Fruit fly (Drosophila melanogaster) whole organism, adult: ENCODE results near the gene CG9727.
A peak's percentile ranks its signal among the peaks of the same experiment; 100 is the strongest.

Source experiments
- CG11617 ChIP-seq: fragments of 200-800 bp; sonication (Bioruptor generic); optimal IDR thresholded peaks from 2 replicates; lab custom pipeline; 2017; ENCODE audit warnings: mild to moderate bottlenecking, missing biosample characterization, missing genetic modification reagents, missing genetic modification characterization
- CG12768 ChIP-seq: fragments of 200-800 bp; sonication (Bioruptor generic); optimal IDR thresholded peaks from 2 replicates; lab custom pipeline; 2017; ENCODE audit warnings: missing biosample characterization, missing genetic modification characterization, mild to moderate bottlenecking, moderate library complexity, missing genetic modification reagents
- CG14711 ChIP-seq: fragments of 200-800 bp; sonication (Bioruptor generic); optimal IDR thresholded peaks from 2 replicates; lab custom pipeline; 2018; ENCODE audit warnings: missing biosample characterization, mild to moderate bottlenecking, missing genetic modification characterization, moderate library complexity
- CG1620 ChIP-seq: fragments of 200-800 bp; sonication (Bioruptor generic); optimal IDR thresholded peaks from 2 replicates; lab custom pipeline; 2016; ENCODE audit warnings: missing biosample characterization, missing genetic modification characterization
- CG33017 ChIP-seq: fragments of 200-800 bp; sonication (Bioruptor generic); optimal IDR thresholded peaks from 2 replicates; lab custom pipeline; 2018; ENCODE audit warnings: missing biosample characterization, mild to moderate bottlenecking, missing genetic modification characterization, moderate library complexity
- CG5204 ChIP-seq: fragments of 200-800 bp; sonication (Bioruptor generic); optimal IDR thresholded peaks from 2 replicates; lab custom pipeline; 2016; ENCODE audit warnings: missing biosample characterization, missing genetic modification characterization
- CG7101 ChIP-seq: fragments of 200-800 bp; sonication (Bioruptor generic); optimal IDR thresholded peaks from 2 replicates; lab custom pipeline; 2018; ENCODE audit warnings: missing biosample characterization, mild to moderate bottlenecking, missing genetic modification characterization, moderate library complexity
- Clk ChIP-seq: fragments of 200-800 bp; sonication (Bioruptor generic); optimal IDR thresholded peaks from 2 replicates; lab custom pipeline; 2017; ENCODE audit warnings: missing biosample characterization, missing genetic modification characterization
- Crg-1 ChIP-seq: fragments of 200-800 bp; sonication (Bioruptor generic); optimal IDR thresholded peaks from 2 replicates; lab custom pipeline; 2016; ENCODE audit warnings: missing biosample characterization, missing genetic modification characterization
- Mnt ChIP-seq: fragments of 200-800 bp; sonication (Bioruptor generic); optimal IDR thresholded peaks from 2 replicates; lab custom pipeline; 2016; ENCODE audit warnings: missing biosample characterization, mild to moderate bottlenecking, missing genetic modification characterization
- cnc ChIP-seq, 2 experiments: fragments of >200 bp; optimal IDR thresholded peaks; 2 replicates each; lab custom pipeline; 2017
- kay ChIP-seq: fragments of 200-800 bp; sonication (Bioruptor generic); peaks from one replicate; lab custom pipeline; 2016; ENCODE audit warnings: missing biosample characterization, missing genetic modification characterization, borderline replicate concordance
- ovo ChIP-seq: fragments of 200-800 bp; sonication (Bioruptor generic); optimal IDR thresholded peaks from 2 replicates; lab custom pipeline; 2016; ENCODE audit warnings: missing biosample characterization, missing genetic modification characterization
- toe ChIP-seq: fragments of 200-800 bp; sonication (Bioruptor generic); optimal IDR thresholded peaks from 2 replicates; lab custom pipeline; 2016; ENCODE audit warnings: missing biosample characterization, missing genetic modification characterization

- TF ChIP-seq CG12768 (GFP tag; lab: Kevin White, UChicago) (no peak), kay (GFP tag; lab: Kevin White, UChicago) (peak; percentile 24), cnc (optimal IDR thresholded peaks at IDR 0.05; lab: Kevin White, UChicago) (no peak), Mnt (GFP tag; lab: Kevin White, UChicago) (peak; percentile 61), CG33017 (no peak), CG1620 (peak; percentile 43), Crg-1 (GFP tag; lab: Kevin White, UChicago) (no peak), ovo (peak; percentile 67), CG14711 (tag; lab: Kevin White, UChicago) (peak; percentile 34), CG7101 (tag; lab: Kevin White, UChicago) (peak; percentile 51), CG11617 (GFP tag; lab: Kevin White, UChicago) (no peak), Clk (no peak), CG5204 (no peak), toe (GFP tag; lab: Kevin White, UChicago) (no peak)
These were observed 49.8 kb downstream of the CG9727 start, which contains the start of gene gpp for dm6 chr3R:6406566-6407098.
